Fruit fly (Drosophila melanogaster): Measurements from ENCODE around the gene CG43092.
A peak's percentile ranks its signal among the peaks of the same experiment; 100 is the strongest.

The CG43092 gene

dm6 chr3R:22781412-22781811 is 11.9 kb upstream of the CG43092 start (continued):
- TF ChIP-seq CG2120 (GFP tag; optimal IDR thresholded peaks at IDR 0.05) (no peak), fd64A (GFP tag; optimal IDR thresholded peaks at IDR 0.05) (no peak), CG30431 (GFP tag; optimal IDR thresholded peaks at IDR 0.05) (no peak), CG11560 (tag; IDR thresholded peaks at IDR 0.05) (no peak), gfzf (GFP tag; optimal IDR thresholded peaks at IDR 0.05) (no peak), CG11723 (GFP tag; optimal IDR thresholded peaks at IDR 0.05) (no peak), Xbp1 (GFP tag; optimal IDR thresholded peaks at IDR 0.05) (no peak), CG2712 (tag; optimal IDR thresholded peaks at IDR 0.05) (peak; percentile 0), mld (GFP tag; IDR thresholded peaks at IDR 0.05; ENCODE audit: partially characterized antibody) (no peak), Hmx (GFP tag; optimal IDR thresholded peaks at IDR 0.05) (no peak), CG8290 (GFP tag; optimal IDR thresholded peaks at IDR 0.05) (no peak), CG8290 (tag; optimal IDR thresholded peaks at IDR 0.05) (no peak), Poxn (GFP tag; IDR thresholded peaks at IDR 0.05) (no peak), sug (tag; optimal IDR thresholded peaks at IDR 0.05) (peak; percentile 5), hbn (GFP tag; IDR thresholded peaks at IDR 0.05; ENCODE audit: partially characterized antibody) (no peak), ems (GFP tag; optimal IDR thresholded peaks at IDR 0.05) (no peak), ap (GFP tag; IDR thresholded peaks at IDR 0.05) (no peak), CG3065 (GFP tag; optimal IDR thresholded peaks at IDR 0.05) (no peak), tio (GFP tag; optimal IDR thresholded peaks at IDR 0.05) (no peak), CG18619 (GFP tag; optimal IDR thresholded peaks at IDR 0.05) (no peak), cg (GFP tag; optimal IDR thresholded peaks at IDR 0.05) (peak; percentile 85), CG1832 (GFP tag; optimal IDR thresholded peaks at IDR 0.05) (no peak), CG3995 (GFP tag; optimal IDR thresholded peaks at IDR 0.05) (no peak), crc (GFP tag; optimal IDR thresholded peaks at IDR 0.05) (no peak), Abd-B (GFP tag; optimal IDR thresholded peaks at IDR 0.05) (no peak), Sox100B (GFP tag; optimal IDR thresholded peaks at IDR 0.05) (no peak), ci (GFP tag; IDR thresholded peaks at IDR 0.05) (peak; percentile 83; the same call in 2 of the 3 replicates), sisA (GFP tag; IDR thresholded peaks at IDR 0.05) (no peak), CG13775 (GFP tag; optimal IDR thresholded peaks at IDR 0.05) (no peak), emc (GFP tag; optimal IDR thresholded peaks at IDR 0.05) (no peak), scrt (GFP tag; optimal IDR thresholded peaks at IDR 0.05) (no peak), Aef1 (GFP tag; IDR thresholded peaks at IDR 0.05) (no peak), CG18262 (tag; optimal IDR thresholded peaks at IDR 0.05) (peak; percentile 2), bowl (GFP tag; IDR thresholded peaks at IDR 0.05) (peak; percentile 58; the same call in 1 of the 2 replicates), pum (GFP tag; optimal IDR thresholded peaks at IDR 0.05) (no peak), wek (GFP tag; optimal IDR thresholded peaks at IDR 0.05) (no peak), CG12236 (GFP tag; optimal IDR thresholded peaks at IDR 0.05) (no peak), Drgx (GFP tag; IDR thresholded peaks at IDR 0.05) (peak; percentile 80), Hr39 (optimal IDR thresholded peaks at IDR 0.05) (no peak), Chrac-16 (GFP tag; optimal IDR thresholded peaks at IDR 0.05) (no peak), CG7745 (tag; optimal IDR thresholded peaks at IDR 0.05) (no peak), sob (GFP tag; IDR thresholded peaks at IDR 0.05) (peak; percentile 67; the same call in 1 of the 2 replicates), ind (GFP tag; optimal IDR thresholded peaks at IDR 0.05) (no peak), tap (tag; optimal IDR thresholded peaks at IDR 0.05) (no peak), Dfd (GFP tag; optimal IDR thresholded peaks at IDR 0.05) (no peak), hb (GFP tag; IDR thresholded peaks at IDR 0.05; ENCODE audit: partially characterized antibody) (no peak), pho (GFP tag; optimal IDR thresholded peaks at IDR 0.05) (no peak), gt (GFP tag; IDR thresholded peaks at IDR 0.05) (no peak), CG7372 (GFP tag; IDR thresholded peaks at IDR 0.05) (no peak), CG11696 (GFP tag; IDR thresholded peaks at IDR 0.05) (no peak), CG32772 (GFP tag; IDR thresholded peaks at IDR 0.05) (no peak), Dp (GFP tag; optimal IDR thresholded peaks at IDR 0.05) (no peak), CG14965 (GFP tag; optimal IDR thresholded peaks at IDR 0.05; ENCODE audit: borderline replicate concordance) (no peak)

Data from whole organism, embryonic.